Worm (Caenorhabditis elegans): ENCODE measurements around the gene ZK792.4.

ce11 chrIV:11655370-11655769 is 26.4 kb downstream of the ZK792.4 start, which contains the start of gene ent-1:
- TF ChIP-seq skn-1 (tag; optimal IDR thresholded peaks at IDR 0.05) (no peak), R02D3.7 (tag; optimal IDR thresholded peaks at IDR 0.05) (no peak), unc-62 (GFP tag; optimal IDR thresholded peaks at IDR 0.05) (no peak), ZK546.5 (tag; optimal IDR thresholded peaks at IDR 0.05) (no peak), ama-1 (optimal IDR thresholded peaks at IDR 0.05) (no peak), snpc-4 (tag; optimal IDR thresholded peaks at IDR 0.05) (no peak), zag-1 (tag; optimal IDR thresholded peaks at IDR 0.05) (no peak), ztf-1 (GFP tag; conservative IDR thresholded peaks at IDR 0.05) (no peak), alr-1 (tag; optimal IDR thresholded peaks at IDR 0.05) (no peak)
